Fruit fly (Drosophila melanogaster) whole organism, embryonic: ENCODE measurements around the gene stet.

Source experiments
- CG10366 ChIP-seq: fragments of 200-800 bp; sonication (Bioruptor generic); IDR thresholded peaks from 2 replicates; pipeline ENCODE4 v1.3.6; 2022; ENCODE audit warnings: missing biosample characterization, missing genetic modification characterization
- CG11504 ChIP-seq: fragments of 200-800 bp; sonication (Bioruptor generic); optimal IDR thresholded peaks from 3 replicates; lab custom pipeline; 2019; ENCODE audit warnings: missing biosample characterization, mild to moderate bottlenecking, missing genetic modification characterization, moderate library complexity
- CG12391 ChIP-seq: fragments of 200-800 bp; sonication (Bioruptor generic); optimal IDR thresholded peaks from 3 replicates; lab custom pipeline; 2018; ENCODE audit warnings: missing biosample characterization, mild to moderate bottlenecking, missing genetic modification characterization, moderate library complexity
- CG12659 ChIP-seq: fragments of 200-800 bp; sonication (Bioruptor generic); optimal IDR thresholded peaks from 3 replicates; lab custom pipeline; 2017; ENCODE audit warnings: mild to moderate bottlenecking, missing biosample characterization, missing genetic modification reagents, missing genetic modification characterization
- CG13424 ChIP-seq: fragments of 200-800 bp; sonication (Bioruptor generic); optimal IDR thresholded peaks from 2 replicates; lab custom pipeline; 2019; ENCODE audit warnings: missing biosample characterization, mild to moderate bottlenecking, missing genetic modification characterization, moderate library complexity
- CG13775 ChIP-seq: fragments of 200-800 bp; sonication (Bioruptor generic); optimal IDR thresholded peaks from 3 replicates; lab custom pipeline; 2017; ENCODE audit warnings: missing biosample characterization, mild to moderate bottlenecking, missing genetic modification characterization
- CG1529 ChIP-seq: fragments of 200-800 bp; sonication (Bioruptor generic); optimal IDR thresholded peaks from 3 replicates; lab custom pipeline; 2018; ENCODE audit warnings: missing biosample characterization, missing genetic modification characterization
- CG17385 ChIP-seq: fragments of 200-800 bp; sonication (Bioruptor generic); optimal IDR thresholded peaks from 3 replicates; lab custom pipeline; 2018; ENCODE audit warnings: missing biosample characterization, mild to moderate bottlenecking, missing genetic modification characterization
- CG18262 ChIP-seq: fragments of 200-800 bp; optimal IDR thresholded peaks from 3 replicates; lab custom pipeline; 2019; ENCODE audit warnings: missing biosample characterization, mild to moderate bottlenecking, missing genetic modification characterization, moderate library complexity
- CG18599 ChIP-seq: fragments of 200-800 bp; sonication (Bioruptor generic); optimal IDR thresholded peaks from 3 replicates; lab custom pipeline; 2017; ENCODE audit warnings: missing biosample characterization, missing genetic modification characterization, mild to moderate bottlenecking, moderate library complexity, missing genetic modification reagents
- CG30431 ChIP-seq: fragments of 200-800 bp; sonication (Bioruptor generic); optimal IDR thresholded peaks from 2 replicates; lab custom pipeline; 2017; ENCODE audit warnings: missing biosample characterization, missing genetic modification characterization
- CG34422 ChIP-seq: fragments of 200-800 bp; sonication (Bioruptor generic); IDR thresholded peaks from 3 replicates; pipeline ENCODE4 v1.3.6; 2022; ENCODE audit warnings: missing biosample characterization, missing genetic modification characterization
- CG4820 ChIP-seq: fragments of 200-800 bp; sonication (Bioruptor generic); optimal IDR thresholded peaks from 3 replicates; lab custom pipeline; 2016; ENCODE audit warnings: missing biosample characterization, missing genetic modification characterization
- CG6254 ChIP-seq: fragments of 200-800 bp; sonication (Bioruptor generic); optimal IDR thresholded peaks from 3 replicates; lab custom pipeline; 2017; ENCODE audit warnings: mild to moderate bottlenecking, missing biosample characterization, missing genetic modification reagents, missing genetic modification characterization
- CG6689 ChIP-seq: fragments of 200-800 bp; sonication (Bioruptor generic); IDR thresholded peaks from 2 replicates; pipeline ENCODE4 v1.3.6; 2022; ENCODE audit warnings: missing biosample characterization, missing genetic modification characterization
- CG7786 ChIP-seq: fragments of 200-800 bp; sonication (Bioruptor generic); optimal IDR thresholded peaks from 2 replicates; lab custom pipeline; 2016; ENCODE audit warnings: missing biosample characterization, missing genetic modification characterization
- CG8290 ChIP-seq, 3 experiments: fragments of 200-800 bp; sonication (Bioruptor generic); optimal IDR thresholded peaks; 2 replicates each; lab custom pipeline; 2016 to 2019; ENCODE audit warnings: missing biosample characterization in 3 of 3, missing genetic modification characterization in 3 of 3, mild to moderate bottlenecking in 2 of 3, moderate library complexity in 1 of 3
- CG8388 ChIP-seq: fragments of 200-800 bp; sonication (Bioruptor generic); optimal IDR thresholded peaks from 2 replicates; lab custom pipeline; 2019; ENCODE audit warnings: missing biosample characterization, mild to moderate bottlenecking, missing genetic modification characterization, moderate library complexity
- CG8765 ChIP-seq: fragments of 200-800 bp; sonication (Bioruptor generic); IDR thresholded peaks from 2 replicates; pipeline ENCODE4 v1.3.6; 2022; ENCODE audit warnings: missing biosample characterization, missing genetic modification characterization
- CG9727 ChIP-seq: fragments of 200-800 bp; sonication (Bioruptor generic); optimal IDR thresholded peaks from 3 replicates; lab custom pipeline; 2017; ENCODE audit warnings: missing biosample characterization, mild to moderate bottlenecking, missing genetic modification characterization
- D ChIP-seq, 2 experiments: fragments of 200-800 bp in 1 of 2; fragments of >200 bp in 1 of 2; sonication (Bioruptor generic) in 1 of 2; optimal IDR thresholded peaks; 2 replicates in 1 of 2; 3 replicates in 1 of 2; lab custom pipeline; 2017; ENCODE audit warnings: mild to moderate bottlenecking in 1 of 2, missing biosample characterization in 1 of 2, missing genetic modification characterization in 1 of 2, missing genetic modification reagents in 1 of 2
- Dek ChIP-seq: fragments of 200-800 bp; sonication (Bioruptor generic); optimal IDR thresholded peaks from 3 replicates; lab custom pipeline; 2019; ENCODE audit warnings: missing biosample characterization, mild to moderate bottlenecking, missing genetic modification characterization, moderate library complexity
- Dll ChIP-seq: fragments of 200-800 bp; sonication (Bioruptor generic); IDR thresholded peaks from 4 replicates; pipeline ENCODE4 v1.3.6; 2022; ENCODE audit warnings: missing biosample characterization, missing genetic modification characterization; ENCODE audit not compliant: partially characterized antibody
- Gug ChIP-seq: fragments of 200-800 bp; sonication (Bioruptor generic); IDR thresholded peaks from 4 replicates; pipeline ENCODE4 v1.3.6; 2022; ENCODE audit warnings: missing biosample characterization, missing genetic modification characterization
- Hr3 ChIP-seq: fragments of 200-800 bp; sonication (Bioruptor generic); optimal IDR thresholded peaks from 3 replicates; lab custom pipeline; 2016; ENCODE audit warnings: missing biosample characterization, missing genetic modification characterization
- Lim3 ChIP-seq: fragments of 200-800 bp; sonication (Bioruptor generic); IDR thresholded peaks from 2 replicates; pipeline ENCODE4 v1.3.6; 2022; ENCODE audit warnings: missing biosample characterization, missing genetic modification characterization
- Mes4 ChIP-seq: fragments of 200-800 bp; sonication (Bioruptor generic); optimal IDR thresholded peaks from 2 replicates; lab custom pipeline; 2016; ENCODE audit warnings: missing biosample characterization, missing genetic modification characterization
- Optix ChIP-seq: fragments of 200-800 bp; sonication (Bioruptor generic); IDR thresholded peaks from 3 replicates; pipeline ENCODE4 v1.3.6; 2022; ENCODE audit warnings: missing biosample characterization, missing genetic modification characterization
- PHDP ChIP-seq: fragments of 200-800 bp; sonication (Bioruptor generic); optimal IDR thresholded peaks from 3 replicates; lab custom pipeline; 2018; ENCODE audit warnings: missing biosample characterization, mild to moderate bottlenecking, missing genetic modification characterization, moderate library complexity
- Ptx1 ChIP-seq: fragments of 200-800 bp; sonication (Bioruptor generic); IDR thresholded peaks from 2 replicates; pipeline ENCODE4 v1.3.6; 2022; ENCODE audit warnings: missing biosample characterization, missing genetic modification characterization
- Sin3A ChIP-seq: fragments of >200 bp; optimal IDR thresholded peaks from 2 replicates; lab custom pipeline; 2018
- Sox102F ChIP-seq: fragments of 200-800 bp; sonication (Bioruptor generic); optimal IDR thresholded peaks from 2 replicates; lab custom pipeline; 2018; ENCODE audit warnings: missing biosample characterization, mild to moderate bottlenecking, missing genetic modification characterization, moderate library complexity
- Xrp1 ChIP-seq: fragments of 200-800 bp; sonication (Bioruptor generic); IDR thresholded peaks from 2 replicates; pipeline ENCODE4 v1.3.6; 2022; ENCODE audit warnings: missing biosample characterization, missing genetic modification characterization
- ap ChIP-seq: fragments of 200-800 bp; sonication (Bioruptor generic); IDR thresholded peaks from 2 replicates; pipeline ENCODE4 v1.3.6; 2022; ENCODE audit warnings: missing biosample characterization, missing genetic modification characterization
- az2 ChIP-seq: fragments of 200-800 bp; sonication (Bioruptor generic); optimal IDR thresholded peaks from 3 replicates; lab custom pipeline; 2016; ENCODE audit warnings: missing biosample characterization, missing genetic modification characterization
- bbx ChIP-seq: fragments of 200-800 bp; sonication (Bioruptor generic); IDR thresholded peaks from 2 replicates; pipeline ENCODE4 v1.3.6; 2022; ENCODE audit warnings: missing biosample characterization, missing genetic modification characterization; ENCODE audit not compliant: partially characterized antibody
- bcd ChIP-seq: fragments of 200-800 bp; sonication (Bioruptor generic); optimal IDR thresholded peaks from 2 replicates; lab custom pipeline; 2017; ENCODE audit warnings: missing biosample characterization, mild to moderate bottlenecking, missing genetic modification characterization
- btn ChIP-seq: fragments of 200-800 bp; sonication (Bioruptor generic); optimal IDR thresholded peaks from 2 replicates; lab custom pipeline; 2016; ENCODE audit warnings: missing biosample characterization, missing genetic modification characterization
- croc ChIP-seq: fragments of 200-800 bp; sonication (Bioruptor generic); conservative IDR thresholded peaks from 3 replicates; pipeline ENCODE4 v1.3.6; 2022; ENCODE audit warnings: missing biosample characterization, missing genetic modification characterization
- fd96Cb ChIP-seq: fragments of 200-800 bp; sonication (Bioruptor generic); optimal IDR thresholded peaks from 2 replicates; lab custom pipeline; 2018; ENCODE audit warnings: missing biosample characterization, mild to moderate bottlenecking, missing genetic modification characterization, moderate library complexity
- grn ChIP-seq: fragments of 200-800 bp; sonication (Bioruptor generic); optimal IDR thresholded peaks from 3 replicates; lab custom pipeline; 2017; ENCODE audit warnings: missing biosample characterization, missing genetic modification characterization
- h ChIP-seq: fragments of >200 bp; optimal IDR thresholded peaks from 2 replicates; lab custom pipeline; 2017
- oc ChIP-seq: fragments of 200-800 bp; sonication (Bioruptor generic); optimal IDR thresholded peaks from 2 replicates; lab custom pipeline; 2018; ENCODE audit warnings: missing biosample characterization, mild to moderate bottlenecking, missing genetic modification characterization, moderate library complexity
- phol ChIP-seq: fragments of 200-800 bp; sonication (Bioruptor generic); optimal IDR thresholded peaks from 3 replicates; lab custom pipeline; 2018; ENCODE audit warnings: missing biosample characterization, mild to moderate bottlenecking, missing genetic modification characterization, moderate library complexity
- sens ChIP-seq: fragments of 200-800 bp; sonication (Bioruptor generic); peaks from one replicate; lab custom pipeline; 2016; ENCODE audit warnings: missing biosample characterization, missing genetic modification characterization
- sens-2 ChIP-seq: fragments of 200-800 bp; sonication (Bioruptor generic); IDR thresholded peaks from 2 replicates; pipeline ENCODE4 v1.3.6; 2022; ENCODE audit warnings: missing biosample characterization, missing genetic modification characterization
- sisA ChIP-seq: fragments of 200-800 bp; sonication (Bioruptor generic); IDR thresholded peaks from 2 replicates; pipeline ENCODE4 v1.3.6; 2022; ENCODE audit warnings: missing biosample characterization, missing genetic modification characterization
- so ChIP-seq: fragments of 200-800 bp; sonication (Bioruptor generic); IDR thresholded peaks from 3 replicates; pipeline ENCODE4 v1.3.6; 2022; ENCODE audit warnings: missing biosample characterization, missing genetic modification characterization
- unpg ChIP-seq: fragments of 200-800 bp; sonication (Bioruptor generic); optimal IDR thresholded peaks from 3 replicates; lab custom pipeline; 2018; ENCODE audit warnings: missing biosample characterization, mild to moderate bottlenecking, missing genetic modification characterization, moderate library complexity
- zfh1 ChIP-seq: fragments of 200-800 bp; sonication (Bioruptor generic); IDR thresholded peaks from 3 replicates; pipeline ENCODE4 v1.3.6; 2022; ENCODE audit warnings: missing biosample characterization, missing genetic modification characterization
- zfh2 ChIP-seq: fragments of 200-800 bp; sonication (Bioruptor generic); optimal IDR thresholded peaks from 2 replicates; lab custom pipeline; 2016; ENCODE audit warnings: missing biosample characterization, missing genetic modification characterization

The stet gene

DNA sequence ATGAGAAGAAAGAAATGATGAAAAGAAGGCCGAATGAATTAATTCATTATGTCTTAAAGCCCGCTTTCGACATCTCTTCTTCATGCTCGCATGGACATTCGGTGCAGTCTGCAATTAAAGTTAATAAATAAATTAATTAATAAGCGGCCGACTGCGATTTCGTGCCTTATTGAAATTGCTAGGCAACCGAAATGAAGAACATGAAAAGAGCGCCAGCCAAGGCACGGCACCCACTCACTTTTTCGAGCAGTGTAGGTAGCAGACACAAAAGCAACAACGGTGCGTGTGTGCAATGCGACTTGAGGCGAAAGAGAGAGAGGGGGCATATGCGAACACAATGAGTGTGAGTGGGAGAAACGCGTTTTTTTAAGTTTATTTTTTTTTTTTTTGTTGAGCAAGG, 24.9 kb downstream of the stet start (continued):
- TF ChIP-seq CG8765 (GFP tag; lab: Robert Waterston, UW) (peak; percentile 53), Xrp1 (GFP tag; lab: Robert Waterston, UW) (peak; percentile 50; the same call in 1 of the 2 replicates), unpg (GFP tag; lab: Kevin White, UChicago) (peak; percentile 38), Sox102F (GFP tag; lab: Kevin White, UChicago) (peak; percentile 56), CG9727 (GFP tag; lab: Kevin White, UChicago) (peak; percentile 40), h (lab: Kevin White, UChicago) (no peak), CG8290 (GFP tag; optimal IDR thresholded peaks at IDR 0.05; lab: Kevin White, UChicago) (no peak), CG8290 (tag; optimal IDR thresholded peaks at IDR 0.05; lab: Kevin White, UChicago) (no peak), oc (tag; lab: Kevin White, UChicago) (no peak), fd96Cb (tag; lab: Kevin White, UChicago) (peak; percentile 35), CG13775 (GFP tag; lab: Kevin White, UChicago) (peak; percentile 26), btn (GFP tag; lab: Kevin White, UChicago) (no peak), CG12391 (tag; lab: Kevin White, UChicago) (peak; percentile 40), CG34422 (GFP tag; lab: Robert Waterston, UW) (0 out of 3 replicates have a peak, but pooled peaks have one; percentile 41), Dek (no peak), Sin3A (no peak), CG17385 (GFP tag; lab: Kevin White, UChicago) (peak; percentile 27), zfh2 (no peak), croc (GFP tag; lab: Robert Waterston, UW) (no peak), grn (no peak), sisA (GFP tag; lab: Robert Waterston, UW) (peak; percentile 20; the same call in 1 of the 2 replicates), CG11504 (peak; percentile 42), Dll (GFP tag; lab: Robert Waterston, UW) (no peak), ap (GFP tag; lab: Robert Waterston, UW) (no peak), PHDP (peak; percentile 30), az2 (GFP tag; lab: Kevin White, UChicago) (peak; percentile 30), D (optimal IDR thresholded peaks at IDR 0.05; lab: Kevin White, UChicago) (no peak), D (GFP tag; optimal IDR thresholded peaks at IDR 0.05; lab: Kevin White, UChicago) (peak; percentile 34), Mes4 (GFP tag; lab: Kevin White, UChicago) (no peak), Ptx1 (GFP tag; lab: Robert Waterston, UW) (peak; percentile 48), CG30431 (peak; percentile 37), CG8388 (peak; percentile 15), CG6689 (GFP tag; lab: Robert Waterston, UW) (peak; percentile 52), CG10366 (GFP tag; lab: Robert Waterston, UW) (no peak), CG18599 (GFP tag; lab: Kevin White, UChicago) (peak; percentile 11), CG4820 (peak; percentile 31), phol (tag; lab: Kevin White, UChicago) (peak; percentile 38), CG1529 (GFP tag; lab: Kevin White, UChicago) (peak; percentile 5), CG12659 (no peak), bcd (GFP tag; lab: Kevin White, UChicago) (no peak), Hr3 (GFP tag; lab: Kevin White, UChicago) (peak; percentile 41), Lim3 (no peak), CG18262 (tag; lab: Kevin White, UChicago) (peak; percentile 38), sens (peak; percentile 86), sens-2 (GFP tag; lab: Robert Waterston, UW) (peak; percentile 33; the same call in 1 of the 2 replicates), so (GFP tag; lab: Robert Waterston, UW) (peak; percentile 30; the same call in 1 of the 3 replicates), CG7786 (GFP tag; lab: Kevin White, UChicago) (no peak), CG6254 (GFP tag; lab: Kevin White, UChicago) (no peak), bbx (GFP tag; lab: Robert Waterston, UW) (no peak), Gug (GFP tag; lab: Robert Waterston, UW) (peak; percentile 19; the same call in 1 of the 4 replicates), CG13424 (tag; lab: Kevin White, UChicago) (peak; percentile 34), zfh1 (GFP tag; lab: Robert Waterston, UW) (peak; percentile 49; the same call in 1 of the 3 replicates), Optix (0 out of 3 replicates have a peak, but pooled peaks have one; percentile 46)
